Fruit fly (Drosophila melanogaster) whole organism, embryonic: ENCODE results near the gene mus301.

ENCODE experiments used
- Aef1 ChIP-seq: fragments of 200-800 bp; sonication (Bioruptor generic); IDR thresholded peaks from 3 replicates; pipeline ENCODE4 v1.3.6; 2022; ENCODE audit warnings: missing biosample characterization, missing genetic modification characterization
- Asciz ChIP-seq: fragments of 200-800 bp; sonication (Bioruptor generic); optimal IDR thresholded peaks from 2 replicates; lab custom pipeline; 2017; ENCODE audit warnings: missing biosample characterization, mild to moderate bottlenecking, missing genetic modification characterization, missing genetic modification reagents
- Bteb2 ChIP-seq: fragments of 200-800 bp; sonication (Bioruptor generic); optimal IDR thresholded peaks from 2 replicates; lab custom pipeline; 2016; ENCODE audit warnings: missing biosample characterization, missing genetic modification characterization
- CG10209 ChIP-seq: fragments of 200-800 bp; sonication (Bioruptor generic); optimal IDR thresholded peaks from 3 replicates; lab custom pipeline; 2017; ENCODE audit warnings: missing biosample characterization, mild to moderate bottlenecking, missing genetic modification characterization, missing genetic modification reagents
- CG12155 ChIP-seq: fragments of 200-800 bp; sonication (Bioruptor generic); optimal IDR thresholded peaks from 3 replicates; lab custom pipeline; 2016; ENCODE audit warnings: missing biosample characterization, missing genetic modification characterization
- CG13123 ChIP-seq: fragments of 200-800 bp; sonication (Bioruptor generic); optimal IDR thresholded peaks from 2 replicates; lab custom pipeline; 2016; ENCODE audit warnings: missing biosample characterization, missing genetic modification characterization
- CG13424 ChIP-seq: fragments of 200-800 bp; sonication (Bioruptor generic); optimal IDR thresholded peaks from 2 replicates; lab custom pipeline; 2019; ENCODE audit warnings: missing biosample characterization, mild to moderate bottlenecking, missing genetic modification characterization, moderate library complexity
- CG14710 ChIP-seq: fragments of 200-800 bp; sonication (Bioruptor generic); optimal IDR thresholded peaks from 3 replicates; lab custom pipeline; 2019; ENCODE audit warnings: missing biosample characterization, mild to moderate bottlenecking, missing genetic modification characterization, moderate library complexity
- CG14860 ChIP-seq: fragments of 200-800 bp; sonication (Bioruptor generic); IDR thresholded peaks from 3 replicates; pipeline ENCODE4 v1.3.6; 2022; ENCODE audit warnings: missing biosample characterization, missing genetic modification characterization; ENCODE audit not compliant: partially characterized antibody
- CG16779 ChIP-seq: fragments of 200-800 bp; sonication (Bioruptor generic); IDR thresholded peaks from 2 replicates; pipeline ENCODE4 v1.3.6; 2022; ENCODE audit warnings: missing biosample characterization, missing genetic modification characterization
- CG16815 ChIP-seq: fragments of 200-800 bp; sonication (Bioruptor generic); optimal IDR thresholded peaks from 3 replicates; lab custom pipeline; 2017; ENCODE audit warnings: missing biosample characterization, mild to moderate bottlenecking, missing genetic modification characterization
- CG17612 ChIP-seq: fragments of 200-800 bp; sonication (Bioruptor generic); IDR thresholded peaks from 2 replicates; pipeline ENCODE4 v1.3.6; 2022; ENCODE audit warnings: missing biosample characterization, missing genetic modification characterization
- CG18599 ChIP-seq: fragments of 200-800 bp; sonication (Bioruptor generic); optimal IDR thresholded peaks from 3 replicates; lab custom pipeline; 2017; ENCODE audit warnings: missing biosample characterization, missing genetic modification characterization, mild to moderate bottlenecking, moderate library complexity, missing genetic modification reagents
- CG2129 ChIP-seq: fragments of 200-800 bp; sonication (Bioruptor generic); IDR thresholded peaks from 2 replicates; pipeline ENCODE4 v1.3.6; 2022; ENCODE audit warnings: missing biosample characterization, missing genetic modification characterization; ENCODE audit not compliant: partially characterized antibody
- CG32767 ChIP-seq: fragments of 200-800 bp; sonication (Bioruptor generic); IDR thresholded peaks from 2 replicates; pipeline ENCODE4 v1.3.6; 2022; ENCODE audit warnings: missing biosample characterization, missing genetic modification characterization
- CG34224 ChIP-seq: fragments of 200-800 bp; sonication (Bioruptor generic); IDR thresholded peaks from 3 replicates; pipeline ENCODE4 v1.3.6; 2022; ENCODE audit warnings: missing biosample characterization, missing genetic modification characterization; ENCODE audit not compliant: partially characterized antibody
- CG6791 ChIP-seq: fragments of 200-800 bp; sonication (Bioruptor generic); IDR thresholded peaks from 3 replicates; pipeline ENCODE4 v1.3.6; 2022; ENCODE audit warnings: missing biosample characterization, missing genetic modification characterization; ENCODE audit not compliant: partially characterized antibody
- CG7987 ChIP-seq: fragments of 200-800 bp; sonication (Bioruptor generic); optimal IDR thresholded peaks from 2 replicates; lab custom pipeline; 2018; ENCODE audit warnings: missing biosample characterization, mild to moderate bottlenecking, missing genetic modification characterization, moderate library complexity
- CG8388 ChIP-seq: fragments of 200-800 bp; sonication (Bioruptor generic); optimal IDR thresholded peaks from 2 replicates; lab custom pipeline; 2019; ENCODE audit warnings: missing biosample characterization, mild to moderate bottlenecking, missing genetic modification characterization, moderate library complexity
- CG8924 ChIP-seq: fragments of 200-800 bp; optimal IDR thresholded peaks from 3 replicates; lab custom pipeline; 2019; ENCODE audit warnings: missing biosample characterization, mild to moderate bottlenecking, missing genetic modification characterization, moderate library complexity
- CG8944 ChIP-seq: fragments of 200-800 bp; sonication (Bioruptor generic); optimal IDR thresholded peaks from 3 replicates; lab custom pipeline; 2016; ENCODE audit warnings: missing biosample characterization, missing genetic modification characterization
- Dip3 ChIP-seq: fragments of 200-800 bp; sonication (Bioruptor generic); optimal IDR thresholded peaks from 3 replicates; lab custom pipeline; 2016; ENCODE audit warnings: missing biosample characterization, missing genetic modification characterization
- Drgx ChIP-seq: fragments of 200-800 bp; sonication (Bioruptor generic); IDR thresholded peaks from 2 replicates; pipeline ENCODE4 v1.3.6; 2022; ENCODE audit warnings: missing biosample characterization, missing genetic modification characterization
- Gug ChIP-seq: fragments of 200-800 bp; sonication (Bioruptor generic); IDR thresholded peaks from 4 replicates; pipeline ENCODE4 v1.3.6; 2022; ENCODE audit warnings: missing biosample characterization, missing genetic modification characterization
- HLH3B ChIP-seq: fragments of 200-800 bp; sonication (Bioruptor generic); IDR thresholded peaks from 2 replicates; pipeline ENCODE4 v1.3.6; 2022; ENCODE audit warnings: missing biosample characterization, missing genetic modification characterization
- Myb ChIP-seq: fragments of 200-800 bp; sonication (Bioruptor generic); optimal IDR thresholded peaks from 2 replicates; lab custom pipeline; 2016; ENCODE audit warnings: missing biosample characterization, missing genetic modification characterization
- Rx ChIP-seq: fragments of 200-800 bp; sonication (Bioruptor generic); IDR thresholded peaks from 2 replicates; pipeline ENCODE4 v1.3.6; 2022; ENCODE audit warnings: missing biosample characterization, missing genetic modification characterization
- Sry-β ChIP-seq: fragments of 200-800 bp; sonication (Bioruptor generic); optimal IDR thresholded peaks from 2 replicates; lab custom pipeline; 2018; ENCODE audit warnings: missing biosample characterization, mild to moderate bottlenecking, missing genetic modification characterization, moderate library complexity
- ab ChIP-seq: fragments of 200-800 bp; sonication (Bioruptor generic); optimal IDR thresholded peaks from 2 replicates; lab custom pipeline; 2016; ENCODE audit warnings: missing biosample characterization, missing genetic modification characterization
- al ChIP-seq: fragments of 200-800 bp; sonication (Bioruptor generic); IDR thresholded peaks from 2 replicates; pipeline ENCODE4 v1.3.6; 2022; ENCODE audit warnings: missing biosample characterization, missing genetic modification characterization
- ash1 ChIP-seq: fragments of 200-800 bp; sonication (Bioruptor generic); optimal IDR thresholded peaks from 2 replicates; lab custom pipeline; 2018; ENCODE audit warnings: missing biosample characterization, mild to moderate bottlenecking, missing genetic modification characterization
- cas ChIP-seq: fragments of 200-800 bp; sonication (Bioruptor generic); IDR thresholded peaks from 2 replicates; pipeline ENCODE4 v1.3.6; 2022; ENCODE audit warnings: missing biosample characterization, missing genetic modification characterization
- ems ChIP-seq: fragments of 200-800 bp; sonication (Bioruptor generic); optimal IDR thresholded peaks from 3 replicates; lab custom pipeline; 2016; ENCODE audit warnings: missing biosample characterization, missing genetic modification characterization
- en ChIP-seq: fragments of 200-800 bp; sonication (Bioruptor generic); optimal IDR thresholded peaks from 2 replicates; lab custom pipeline; 2016; ENCODE audit warnings: missing biosample characterization, missing genetic modification characterization
- eyg ChIP-seq: fragments of 200-800 bp; sonication (Bioruptor generic); optimal IDR thresholded peaks from 3 replicates; lab custom pipeline; 2016; ENCODE audit warnings: missing biosample characterization, missing genetic modification characterization
- gcm ChIP-seq: fragments of 200-800 bp; sonication (Bioruptor generic); optimal IDR thresholded peaks from 2 replicates; lab custom pipeline; 2019; ENCODE audit warnings: missing biosample characterization, mild to moderate bottlenecking, missing genetic modification characterization, moderate library complexity
- grn ChIP-seq: fragments of 200-800 bp; sonication (Bioruptor generic); optimal IDR thresholded peaks from 3 replicates; lab custom pipeline; 2017; ENCODE audit warnings: missing biosample characterization, missing genetic modification characterization
- h ChIP-seq: fragments of >200 bp; optimal IDR thresholded peaks from 2 replicates; lab custom pipeline; 2017
- ham ChIP-seq: fragments of 200-800 bp; sonication (Bioruptor generic); IDR thresholded peaks from 2 replicates; pipeline ENCODE4 v1.3.6; 2022; ENCODE audit warnings: missing biosample characterization, missing genetic modification characterization
- inv ChIP-seq: fragments of 200-800 bp; sonication (Bioruptor generic); IDR thresholded peaks from 2 replicates; pipeline ENCODE4 v1.3.6; 2022; ENCODE audit warnings: missing biosample characterization, missing genetic modification characterization; ENCODE audit not compliant: partially characterized antibody
- jigr1 ChIP-seq: fragments of 200-800 bp; sonication (Bioruptor generic); IDR thresholded peaks from 3 replicates; pipeline ENCODE4 v1.3.6; 2022; ENCODE audit warnings: missing biosample characterization, missing genetic modification characterization
- jumu ChIP-seq: fragments of 200-800 bp; sonication (Bioruptor generic); optimal IDR thresholded peaks from 3 replicates; lab custom pipeline; 2016; ENCODE audit warnings: missing biosample characterization, missing genetic modification characterization
- mam ChIP-seq: fragments of 200-800 bp; sonication (Bioruptor generic); optimal IDR thresholded peaks from 3 replicates; lab custom pipeline; 2016; ENCODE audit warnings: missing biosample characterization, missing genetic modification characterization
- p53 ChIP-seq: fragments of 200-800 bp; sonication (Bioruptor generic); optimal IDR thresholded peaks from 2 replicates; lab custom pipeline; 2016; ENCODE audit warnings: missing biosample characterization, missing genetic modification characterization
- pb ChIP-seq: fragments of 200-800 bp; sonication (Bioruptor generic); optimal IDR thresholded peaks from 3 replicates; lab custom pipeline; 2016; ENCODE audit warnings: missing biosample characterization, missing genetic modification characterization
- repo ChIP-seq: fragments of 200-800 bp; sonication (Bioruptor generic); optimal IDR thresholded peaks from 2 replicates; lab custom pipeline; 2016; ENCODE audit warnings: missing biosample characterization, missing genetic modification characterization
- run ChIP-seq: fragments of 200-800 bp; sonication (Bioruptor generic); optimal IDR thresholded peaks from 3 replicates; lab custom pipeline; 2018; ENCODE audit warnings: missing biosample characterization, mild to moderate bottlenecking, missing genetic modification characterization
- sc ChIP-seq, 3 experiments: fragments of >200 bp in 2 of 3; fragments of 200-800 bp in 1 of 3; sonication (Bioruptor generic) in 1 of 3; optimal IDR thresholded peaks; 2 replicates in 2 of 3; 3 replicates in 1 of 3; lab custom pipeline; 2017; ENCODE audit warnings: mild to moderate bottlenecking in 1 of 3, missing biosample characterization in 1 of 3, missing genetic modification characterization in 1 of 3, missing genetic modification reagents in 1 of 3
- seq ChIP-seq: fragments of 200-800 bp; sonication (Bioruptor generic); IDR thresholded peaks from 2 replicates; pipeline ENCODE4 v1.3.6; 2022; ENCODE audit warnings: missing biosample characterization, missing genetic modification characterization
- tx ChIP-seq: fragments of 200-800 bp; sonication (Bioruptor generic); optimal IDR thresholded peaks from 2 replicates; lab custom pipeline; 2016; ENCODE audit warnings: missing biosample characterization, missing genetic modification characterization

Gene mus301

DNA sequence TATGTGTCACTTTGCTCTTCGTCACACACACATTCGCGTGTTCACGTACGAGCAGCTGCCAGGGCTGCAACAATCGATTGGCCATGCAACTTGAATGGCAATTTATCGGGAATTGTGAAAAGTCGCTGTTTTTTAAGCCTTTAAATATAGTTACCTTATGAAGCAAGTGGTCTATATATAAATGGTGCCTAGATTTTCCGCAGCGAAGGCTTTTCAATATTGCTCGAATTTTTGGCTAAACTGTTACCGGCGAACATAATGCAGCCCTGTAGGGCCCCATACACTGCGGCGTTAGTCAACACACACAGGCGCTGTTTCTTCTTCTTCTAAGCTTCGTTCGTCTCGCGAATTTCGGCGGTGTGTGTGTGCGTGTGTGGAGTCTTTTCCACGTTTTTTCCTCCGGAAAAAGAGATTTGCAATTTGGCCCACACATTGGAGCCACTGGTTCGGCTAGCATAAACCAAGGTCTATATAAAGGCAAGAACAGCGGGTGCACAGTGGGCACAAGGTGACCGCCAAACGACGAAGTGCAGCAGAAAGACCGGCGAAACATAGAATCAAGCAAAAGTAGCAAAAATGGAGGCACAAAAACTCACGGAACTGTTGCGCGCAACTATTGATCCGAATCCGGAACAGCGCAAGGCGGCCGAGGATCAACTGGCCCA, 21.6 kb upstream of the mus301 start, which contains the start of the genes Arp3 and msk (continued):
- peak; percentile 95 for TF ChIP-seq mam
- no peak for TF ChIP-seq h (lab: Kevin White, UChicago)
- peak; percentile 62 for TF ChIP-seq al
- peak; percentile 83 for TF ChIP-seq Myb (GFP tag; lab: Kevin White, UChicago)
- TF ChIP-seq CG17612, result no peak
- peak; percentile 76 for TF ChIP-seq ems (GFP tag; lab: Kevin White, UChicago)
- TF ChIP-seq CG13424, result peak; percentile 77
- TF ChIP-seq CG14710, result peak; percentile 91
- peak; percentile 60 for TF ChIP-seq CG7987
- TF ChIP-seq eyg (GFP tag; lab: Kevin White, UChicago), result peak; percentile 85
- TF ChIP-seq CG6791, result peak; percentile 55; the same call in 1 of the 3 replicates
- TF ChIP-seq Drgx (GFP tag; lab: Robert Waterston, UW), result no peak; the same call in 1 of the 2 replicates
- TF ChIP-seq ab (GFP tag; lab: Kevin White, UChicago), result peak; percentile 61
- TF ChIP-seq p53 (GFP tag; lab: Kevin White, UChicago), result peak; percentile 91
- peak; percentile 16 for TF ChIP-seq grn (GFP tag; lab: Kevin White, UChicago)
- peak; percentile 80 for TF ChIP-seq Aef1
- peak; percentile 40; the same call in 1 of the 2 replicates for TF ChIP-seq cas
- TF ChIP-seq CG16779, result no peak
- peak; percentile 95 for TF ChIP-seq jumu
- peak; percentile 68 for TF ChIP-seq HLH3B
- TF ChIP-seq Dip3 (GFP tag; lab: Kevin White, UChicago), result peak; percentile 92
- peak; percentile 34 for TF ChIP-seq ash1 (GFP tag; lab: Kevin White, UChicago)
- TF ChIP-seq ham (GFP tag; lab: Robert Waterston, UW), result no peak
- TF ChIP-seq Bteb2 (GFP tag; lab: Kevin White, UChicago), result peak; percentile 89
- no peak for TF ChIP-seq gcm (GFP tag; lab: Kevin White, UChicago)
- no peak for TF ChIP-seq Asciz (GFP tag; lab: Kevin White, UChicago)
- TF ChIP-seq sc (optimal IDR thresholded peaks at IDR 0.05; lab: Kevin White, UChicago), result no peak
- peak; percentile 41 for TF ChIP-seq sc (GFP tag; optimal IDR thresholded peaks at IDR 0.05; lab: Kevin White, UChicago)
- TF ChIP-seq CG13123 (GFP tag; lab: Kevin White, UChicago), result peak; percentile 76
- TF ChIP-seq CG10209, result peak; percentile 67
- TF ChIP-seq CG18599 (GFP tag; lab: Kevin White, UChicago), result no peak
- peak; percentile 81 for TF ChIP-seq repo (GFP tag; lab: Kevin White, UChicago)
- TF ChIP-seq CG16815 (GFP tag; lab: Kevin White, UChicago), result peak; percentile 74
- TF ChIP-seq inv (GFP tag; lab: Robert Waterston, UW), result no peak
- TF ChIP-seq CG2129, result no peak
- TF ChIP-seq CG8388 (GFP tag; lab: Kevin White, UChicago), result peak; percentile 69
- peak; percentile 86 for TF ChIP-seq CG12155
- TF ChIP-seq Sry-β (GFP tag; lab: Kevin White, UChicago), result peak; percentile 8
- peak; percentile 69 for TF ChIP-seq Rx (GFP tag; lab: Robert Waterston, UW)
- no peak for TF ChIP-seq seq
- TF ChIP-seq en (GFP tag; lab: Kevin White, UChicago), result peak; percentile 68
- TF ChIP-seq jigr1 (GFP tag; lab: Robert Waterston, UW), result no peak
- TF ChIP-seq CG14860, result no peak
- peak; percentile 92 for TF ChIP-seq CG8944 (GFP tag; lab: Kevin White, UChicago)
- peak; percentile 91 for TF ChIP-seq tx (GFP tag; lab: Kevin White, UChicago)
- no peak; the same call in 1 of the 2 replicates for TF ChIP-seq CG32767
- TF ChIP-seq run (tag; lab: Kevin White, UChicago), result no peak
- TF ChIP-seq CG8924, result no peak
- TF ChIP-seq pb, result peak; percentile 80
- peak; percentile 86 for TF ChIP-seq Gug (GFP tag; lab: Robert Waterston, UW)
- TF ChIP-seq CG34224 (GFP tag; lab: Robert Waterston, UW), result 0 out of 3 replicates have a peak, but pooled peaks have one; percentile 14
